Fruit fly (Drosophila melanogaster): ENCODE data around the gene Sf3b5.
A peak's percentile ranks its signal among the peaks of the same experiment; 100 is the strongest.

The Sf3b5 gene

dm6 chr3R:9049091-9049981 lies 34.2 kb upstream of the Sf3b5 start:
- no peak for TF ChIP-seq CG17801 (GFP tag; optimal IDR thresholded peaks at IDR 0.05; ENCODE audit: partially characterized antibody)

dm6 chr3R:9048466-9049072 lies 33.4 kb upstream of the Sf3b5 start, which contains the start of gene Mst85C:
TSS of gene Mst85C (plus strand) at chr3R:9048645.
- no peak for TF ChIP-seq CG17801 (GFP tag; optimal IDR thresholded peaks at IDR 0.05; ENCODE audit: partially characterized antibody)

dm6 chr3R:9047561-9048465 lies 32.7 kb upstream of the Sf3b5 start, which contains the start of gene Rel:
TSS of gene Rel (minus strand) at chr3R:9047977.
- TF ChIP-seq CG17801 (GFP tag; optimal IDR thresholded peaks at IDR 0.05; ENCODE audit: partially characterized antibody), result peak; percentile 77

dm6 chr3R:9046954-9047353 lies 31.8 kb upstream of the Sf3b5 start:
- TF ChIP-seq CG17801 (GFP tag; optimal IDR thresholded peaks at IDR 0.05; ENCODE audit: partially characterized antibody), result no peak

dm6 chr3R:9045733-9046132 lies 30.6 kb upstream of the Sf3b5 start:
- no peak for TF ChIP-seq CG17801 (GFP tag; optimal IDR thresholded peaks at IDR 0.05; ENCODE audit: partially characterized antibody)

dm6 chr3R:9043610-9044009 lies 28.5 kb upstream of the Sf3b5 start:
- TF ChIP-seq CG17801 (GFP tag; optimal IDR thresholded peaks at IDR 0.05; ENCODE audit: partially characterized antibody), result no peak

dm6 chr3R:9039448-9039847 lies 24.3 kb upstream of the Sf3b5 start, which contains the start of gene neur:
TSS of gene neur (minus strand) at chr3R:9039471.
- TF ChIP-seq CG17801 (GFP tag; optimal IDR thresholded peaks at IDR 0.05; ENCODE audit: partially characterized antibody), result no peak

- peak; percentile 30 for TF ChIP-seq CG17801 (GFP tag; optimal IDR thresholded peaks at IDR 0.05; ENCODE audit: partially characterized antibody)
These were observed 23.5 kb upstream of the Sf3b5 start, which contains the start of gene hyx for dm6 chr3R:9038652-9039051. TSS of gene hyx (plus strand) at chr3R:9038760.

- no peak for TF ChIP-seq CG17801 (GFP tag; optimal IDR thresholded peaks at IDR 0.05; ENCODE audit: partially characterized antibody)
These were observed 22.8 kb upstream of the Sf3b5 start for dm6 chr3R:9037946-9038345.

dm6 chr3R:9035252-9035651 lies 20.1 kb upstream of the Sf3b5 start:
- TF ChIP-seq CG17801 (GFP tag; optimal IDR thresholded peaks at IDR 0.05; ENCODE audit: partially characterized antibody), result no peak

- TF ChIP-seq CG17801 (GFP tag; optimal IDR thresholded peaks at IDR 0.05; ENCODE audit: partially characterized antibody), result peak; percentile 88
These were observed 18.7 kb upstream of the Sf3b5 start for dm6 chr3R:9033619-9034401.

- TF ChIP-seq CG17801 (GFP tag; optimal IDR thresholded peaks at IDR 0.05; ENCODE audit: partially characterized antibody), result peak; percentile 86
These were observed 16.8 kb upstream of the Sf3b5 start for dm6 chr3R:9031797-9032418.

- no peak for TF ChIP-seq CG17801 (GFP tag; optimal IDR thresholded peaks at IDR 0.05; ENCODE audit: partially characterized antibody)
These were observed 15.6 kb upstream of the Sf3b5 start for dm6 chr3R:9030750-9031128.
